Fruit fly (Drosophila melanogaster) whole organism: ENCODE results near the gene inaE.
A peak's percentile ranks its signal among the peaks of the same experiment; 100 is the strongest.

ENCODE experiments used
- pan ChIP-seq: fragments of >200 bp; optimal IDR thresholded peaks from 2 replicates; lab custom pipeline; 2017
- psq ChIP-seq: fragments of >200 bp; optimal IDR thresholded peaks from 2 replicates; lab custom pipeline; 2017

dm6 chrX:13753101-13753758 lies 30.3 kb upstream of the inaE start:
- TF ChIP-seq psq (lab: Kevin White, UChicago) = peak; percentile 36
- no peak for TF ChIP-seq pan (lab: Kevin White, UChicago)
